Worm (Caenorhabditis elegans) whole organism, L4 larva: ENCODE measurements around the gene mip-2.

Source experiments
- ZK337.2 ChIP-seq: fragments of 200-800 bp; sonication (Bioruptor generic); IDR thresholded peaks from 2 replicates; pipeline ENCODE4 v1.3.6; 2022; ENCODE audit warnings: missing genetic modification reagents, missing genetic modification characterization, missing compliant biosample characterization
- ama-1 ChIP-seq: fragments of 150-350 bp; optimal IDR thresholded peaks from 2 replicates; lab custom pipeline; 2014; ENCODE audit warnings: inconsistent platforms, mixed read lengths
- dmd-6 ChIP-seq: fragments of 200-800 bp; sonication (Bioruptor generic); IDR thresholded peaks from 2 replicates; pipeline ENCODE4 v1.3.6; 2022; ENCODE audit warnings: missing genetic modification reagents, missing genetic modification characterization, missing compliant biosample characterization
- duxl-1 ChIP-seq: sonication (generic microtip); optimal IDR thresholded peaks from 2 replicates; lab custom pipeline; 2016; ENCODE audit warnings: mild to moderate bottlenecking, missing genetic modification characterization, moderate library complexity, missing compliant biosample characterization; ENCODE audit not compliant: poor library complexity
- jun-1 ChIP-seq: fragments of 150-350 bp; optimal IDR thresholded peaks from 2 replicates; lab custom pipeline; 2014; ENCODE audit warnings: missing biosample characterization, missing genetic modification reagents, missing genetic modification characterization
- mdl-1 ChIP-seq, 2 experiments: fragments of 150-350 bp in 1 of 2; sonication (generic microtip) in 1 of 2; optimal IDR thresholded peaks; 2 replicates each; lab custom pipeline; 2014 to 2017; ENCODE audit warnings: missing biosample characterization in 2 of 2, missing genetic modification characterization in 2 of 2
- mep-1 ChIP-seq: fragments of 150-350 bp; sonication (generic microtip); optimal IDR thresholded peaks from 3 replicates; lab custom pipeline; 2014; ENCODE audit warnings: missing biosample characterization, missing genetic modification characterization
- nhr-76 ChIP-seq: fragments of 150-350 bp; optimal IDR thresholded peaks from 2 replicates; lab custom pipeline; 2014; ENCODE audit warnings: missing biosample characterization, missing genetic modification characterization
- spr-3 ChIP-seq: fragments of 200-800 bp; sonication (Bioruptor generic); optimal IDR thresholded peaks from 2 replicates; lab custom pipeline; 2018; ENCODE audit warnings: mild to moderate bottlenecking, missing genetic modification characterization, missing compliant biosample characterization
- unc-62 ChIP-seq, 3 experiments: fragments of 150-350 bp in 1 of 3; sonication (generic microtip); optimal IDR thresholded peaks in 2 of 3; peaks in 1 of 3; 1 replicate in 1 of 3; 2 replicates in 2 of 3; lab custom pipeline; 2014 to 2017; ENCODE audit warnings: missing biosample characterization in 3 of 3, missing genetic modification characterization in 3 of 3, missing genetic modification reagents in 3 of 3, missing genotype in 1 of 3

- no peak for TF ChIP-seq ama-1 (lab: Kevin White, UChicago)
- TF ChIP-seq jun-1 (tag; lab: Kevin White, UChicago), result no peak
- no peak for TF ChIP-seq unc-62 (GFP tag; optimal IDR thresholded peaks at IDR 0.05 in 1 of 2; lab: Kevin White, UChicago)
- no peak for TF ChIP-seq unc-62 (tag; optimal IDR thresholded peaks at IDR 0.05; lab: Kevin White, UChicago)
- no peak for TF ChIP-seq duxl-1 (tag; lab: Kevin White, UChicago)
- no peak for TF ChIP-seq ZK337.2 (GFP tag; lab: Robert Waterston, UW)
- TF ChIP-seq dmd-6 (GFP tag; lab: Robert Waterston, UW), result no peak; the same call in 1 of the 2 replicates
- no peak for TF ChIP-seq mep-1 (tag; lab: Kevin White, UChicago)
- no peak for TF ChIP-seq nhr-76 (tag; lab: Kevin White, UChicago)
- TF ChIP-seq spr-3 (GFP tag; lab: Kevin White, UChicago), result no peak
- no peak for TF ChIP-seq mdl-1 (tag; optimal IDR thresholded peaks at IDR 0.05; lab: Kevin White, UChicago)
Measured at ce11 chrV:13657841-13658338, 13.9 kb downstream of the mip-2 start.
